Fruit fly (Drosophila melanogaster) whole organism, wandering third instar larva: ENCODE results near the gene ND-15.

Experiments
- CG32264 ChIP-seq: fragments of 200-800 bp; sonication (Bioruptor generic); optimal IDR thresholded peaks from 2 replicates; lab custom pipeline; 2016; ENCODE audit warnings: missing biosample characterization, missing genetic modification characterization
- Hr83 ChIP-seq: fragments of 200-300 bp; sonication (Bioruptor generic); optimal IDR thresholded peaks from 2 replicates; lab custom pipeline; 2016; ENCODE audit warnings: missing biosample characterization, mild to moderate bottlenecking, missing genetic modification characterization, moderate library complexity; ENCODE audit not compliant: poor library complexity, severe bottlenecking
- Jra ChIP-seq: sonication (Bioruptor generic); optimal IDR thresholded peaks from 2 replicates; lab custom pipeline; 2016; ENCODE audit warnings: missing biosample characterization, missing genetic modification characterization
- Mio ChIP-seq: sonication (Bioruptor generic); optimal IDR thresholded peaks from 2 replicates; lab custom pipeline; 2016; ENCODE audit warnings: missing biosample characterization, missing genetic modification characterization
- Myc ChIP-seq: fragments of >200 bp; optimal IDR thresholded peaks from 2 replicates; lab custom pipeline; 2017
- OdsH ChIP-seq: fragments of 200-800 bp; sonication (Bioruptor generic); optimal IDR thresholded peaks from 2 replicates; lab custom pipeline; 2016; ENCODE audit warnings: missing biosample characterization, mild to moderate bottlenecking, missing genetic modification characterization
- brk ChIP-seq: fragments of 200-800 bp; sonication (Bioruptor generic); optimal IDR thresholded peaks from 2 replicates; lab custom pipeline; 2016; ENCODE audit warnings: missing biosample characterization, mild to moderate bottlenecking, missing genetic modification characterization
- foxo ChIP-seq, 2 experiments: fragments of 200-800 bp; sonication (Bioruptor generic); optimal IDR thresholded peaks; 2 replicates in 1 of 2; 3 replicates in 1 of 2; lab custom pipeline; 2016 to 2017; ENCODE audit warnings: missing biosample characterization in 2 of 2, missing genetic modification characterization in 2 of 2
- h ChIP-seq: fragments of 200-800 bp; sonication (Bioruptor generic); optimal IDR thresholded peaks from 3 replicates; lab custom pipeline; 2016; ENCODE audit warnings: missing biosample characterization, mild to moderate bottlenecking, missing genetic modification characterization
- lola ChIP-seq: fragments of >200 bp; optimal IDR thresholded peaks from 2 replicates; lab custom pipeline; 2017; ENCODE audit warnings: missing biosample characterization, missing genetic modification characterization
- pan ChIP-seq: fragments of >200 bp; optimal IDR thresholded peaks from 2 replicates; lab custom pipeline; 2017
- psq ChIP-seq: fragments of 200-800 bp; sonication (Bioruptor generic); optimal IDR thresholded peaks from 3 replicates; lab custom pipeline; 2017; ENCODE audit warnings: missing biosample characterization, mild to moderate bottlenecking, missing genetic modification characterization, moderate library complexity

DNA sequence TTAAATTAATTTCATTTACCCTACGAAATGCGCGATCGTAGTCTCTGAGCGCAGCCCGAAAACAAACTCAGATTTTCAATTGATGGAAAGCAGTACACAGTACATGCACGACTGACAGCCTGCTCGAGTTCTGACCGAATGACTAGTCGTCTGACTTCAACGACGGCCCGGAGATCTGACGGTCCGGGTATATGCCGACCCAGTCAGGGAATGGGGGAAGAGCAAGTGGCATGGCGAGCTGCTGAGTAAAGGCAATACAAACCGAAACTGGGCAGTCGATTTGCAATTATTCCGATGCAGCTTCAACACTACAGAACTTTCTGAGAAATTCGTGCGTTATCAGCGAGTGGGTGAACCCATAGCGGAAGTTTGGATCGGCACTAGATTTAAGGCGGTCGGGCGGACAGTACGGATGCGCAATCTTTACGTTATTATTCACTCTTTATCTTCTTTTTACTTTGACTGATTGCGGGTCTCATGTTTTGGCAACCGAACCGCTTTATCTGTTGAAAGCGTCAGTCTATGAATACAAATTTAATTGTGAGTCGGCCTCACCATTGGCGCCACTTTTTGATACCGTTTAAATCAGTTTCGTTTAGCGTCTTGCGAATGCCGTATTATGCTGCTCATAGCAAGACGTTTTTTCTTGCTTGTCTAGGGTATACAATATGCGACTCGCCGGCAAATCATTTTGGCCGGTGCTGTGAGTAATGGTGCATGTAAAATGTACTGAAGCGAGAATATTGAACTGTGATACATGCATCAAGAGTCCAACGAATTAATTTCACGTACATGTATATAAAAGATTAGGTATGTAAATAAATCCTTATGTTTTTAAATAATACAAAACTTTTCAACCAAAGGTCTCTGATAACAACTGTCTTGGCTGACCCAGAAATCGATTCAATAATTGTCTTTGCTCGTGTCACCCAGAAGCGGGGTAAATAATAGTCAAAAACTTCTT lies 6.2 kb downstream of the ND-15 start:
- peak; percentile 62 for TF ChIP-seq h
- no peak for TF ChIP-seq brk (GFP tag; lab: Kevin White, UChicago)
- peak; percentile 21 for TF ChIP-seq OdsH (GFP tag; lab: Kevin White, UChicago)
- no peak for TF ChIP-seq Jra (GFP tag; lab: Kevin White, UChicago)
- TF ChIP-seq Mio (GFP tag; lab: Kevin White, UChicago) = no peak
- TF ChIP-seq lola = no peak
- TF ChIP-seq Myc = no peak
- TF ChIP-seq psq (GFP tag; lab: Kevin White, UChicago) = peak; percentile 6
- TF ChIP-seq CG32264 (GFP tag; lab: Kevin White, UChicago) = no peak
- no peak for TF ChIP-seq pan
- TF ChIP-seq foxo (GFP tag; optimal IDR thresholded peaks at IDR 0.05; lab: Kevin White, UChicago) = peak in 1 of 2 experiments; percentile 47
- no peak for TF ChIP-seq Hr83 (GFP tag; lab: Kevin White, UChicago)
